Worm (Caenorhabditis elegans) whole organism, L4 larva: ENCODE results near the gene srw-141.

Source experiments
- ZK337.2 ChIP-seq: fragments of 200-800 bp; sonication (Bioruptor generic); IDR thresholded peaks from 2 replicates; pipeline ENCODE4 v1.3.6; 2022; ENCODE audit warnings: missing genetic modification reagents, missing genetic modification characterization, missing compliant biosample characterization
- aha-1 ChIP-seq: fragments of 150-350 bp; peaks from one replicate; lab custom pipeline; 2014; ENCODE audit warnings: missing biosample characterization, missing genetic modification characterization
- lim-7 ChIP-seq: fragments of 200-800 bp; sonication (Bioruptor generic); IDR thresholded peaks from 2 replicates; pipeline ENCODE4 v1.3.6; 2022; ENCODE audit warnings: missing genetic modification characterization, missing compliant biosample characterization
- tag-97 ChIP-seq: fragments of 200-800 bp; sonication (Bioruptor generic); IDR thresholded peaks from 2 replicates; pipeline ENCODE4 v1.3.6; 2022; ENCODE audit warnings: missing genetic modification characterization, missing compliant biosample characterization
- unc-39 ChIP-seq: sonication (generic microtip); optimal IDR thresholded peaks from 2 replicates; lab custom pipeline; 2017; ENCODE audit warnings: missing biosample characterization, missing genetic modification characterization

Gene srw-141

DNA sequence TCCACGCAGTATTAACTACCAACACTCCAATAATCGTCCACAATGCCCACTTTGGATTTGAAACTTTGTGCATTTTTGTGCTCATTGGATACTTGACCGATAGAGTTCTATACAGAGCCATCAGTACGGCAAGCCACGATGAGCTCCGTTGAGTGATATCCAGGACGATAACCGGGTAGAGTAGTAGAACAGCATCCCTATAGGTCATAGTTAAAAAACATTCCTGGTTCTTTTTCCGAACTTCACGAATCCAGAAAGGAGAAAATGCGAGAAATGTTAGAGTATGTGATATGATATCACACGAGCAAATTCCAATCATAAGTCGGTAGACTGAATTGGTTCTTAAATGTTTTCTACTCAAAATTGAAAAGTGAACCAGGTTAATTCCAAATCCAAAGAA is 50.1 kb downstream of the srw-141 start:
- TF ChIP-seq tag-97 (GFP tag; lab: Robert Waterston, UW), result no peak
- peak; percentile 93 for TF ChIP-seq aha-1
- no peak for TF ChIP-seq lim-7 (GFP tag; lab: Robert Waterston, UW)
- no peak for TF ChIP-seq unc-39 (tag; lab: Kevin White, UChicago)
- TF ChIP-seq ZK337.2 (GFP tag; lab: Robert Waterston, UW), result no peak
